Fruit fly (Drosophila melanogaster) whole organism, adult: ENCODE measurements around the gene CG9806.
"Not testable (repeated sequence)": the region's sequence is repeated elsewhere in the genome, so short reads cannot be mapped to it uniquely, and the experiment has no call there.

Experiments
- CG11617 ChIP-seq: fragments of 200-800 bp; sonication (Bioruptor generic); optimal IDR thresholded peaks from 2 replicates; lab custom pipeline; 2017; ENCODE audit warnings: mild to moderate bottlenecking, missing biosample characterization, missing genetic modification reagents, missing genetic modification characterization
- CG12768 ChIP-seq: fragments of 200-800 bp; sonication (Bioruptor generic); optimal IDR thresholded peaks from 2 replicates; lab custom pipeline; 2017; ENCODE audit warnings: missing biosample characterization, missing genetic modification characterization, mild to moderate bottlenecking, moderate library complexity, missing genetic modification reagents
- CG14711 ChIP-seq: fragments of 200-800 bp; sonication (Bioruptor generic); optimal IDR thresholded peaks from 2 replicates; lab custom pipeline; 2018; ENCODE audit warnings: missing biosample characterization, mild to moderate bottlenecking, missing genetic modification characterization, moderate library complexity
- CG1620 ChIP-seq: fragments of 200-800 bp; sonication (Bioruptor generic); optimal IDR thresholded peaks from 2 replicates; lab custom pipeline; 2016; ENCODE audit warnings: missing biosample characterization, missing genetic modification characterization
- CG33017 ChIP-seq: fragments of 200-800 bp; sonication (Bioruptor generic); optimal IDR thresholded peaks from 2 replicates; lab custom pipeline; 2018; ENCODE audit warnings: missing biosample characterization, mild to moderate bottlenecking, missing genetic modification characterization, moderate library complexity
- CG5204 ChIP-seq: fragments of 200-800 bp; sonication (Bioruptor generic); optimal IDR thresholded peaks from 2 replicates; lab custom pipeline; 2016; ENCODE audit warnings: missing biosample characterization, missing genetic modification characterization
- CG7045 ChIP-seq: fragments of 200-800 bp; sonication (Bioruptor generic); optimal IDR thresholded peaks from 2 replicates; lab custom pipeline; 2017; ENCODE audit warnings: missing biosample characterization, mild to moderate bottlenecking, missing genetic modification characterization
- CG7101 ChIP-seq: fragments of 200-800 bp; sonication (Bioruptor generic); optimal IDR thresholded peaks from 2 replicates; lab custom pipeline; 2018; ENCODE audit warnings: missing biosample characterization, mild to moderate bottlenecking, missing genetic modification characterization, moderate library complexity
- Clk ChIP-seq: fragments of 200-800 bp; sonication (Bioruptor generic); optimal IDR thresholded peaks from 2 replicates; lab custom pipeline; 2017; ENCODE audit warnings: missing biosample characterization, missing genetic modification characterization
- Crg-1 ChIP-seq: fragments of 200-800 bp; sonication (Bioruptor generic); optimal IDR thresholded peaks from 2 replicates; lab custom pipeline; 2016; ENCODE audit warnings: missing biosample characterization, missing genetic modification characterization
- Hr96 ChIP-seq: fragments of 200-800 bp; sonication (Bioruptor generic); optimal IDR thresholded peaks from 2 replicates; lab custom pipeline; 2016; ENCODE audit warnings: missing biosample characterization, missing genetic modification characterization
- Mnt ChIP-seq: fragments of 200-800 bp; sonication (Bioruptor generic); optimal IDR thresholded peaks from 2 replicates; lab custom pipeline; 2016; ENCODE audit warnings: missing biosample characterization, mild to moderate bottlenecking, missing genetic modification characterization
- bab1 ChIP-seq: fragments of 200-800 bp; sonication (Bioruptor generic); optimal IDR thresholded peaks from 3 replicates; lab custom pipeline; 2019; ENCODE audit warnings: missing biosample characterization, mild to moderate bottlenecking, missing genetic modification characterization, moderate library complexity
- cic ChIP-seq: fragments of 200-800 bp; sonication (Bioruptor generic); optimal IDR thresholded peaks from 2 replicates; lab custom pipeline; 2017; ENCODE audit warnings: missing biosample characterization, mild to moderate bottlenecking, missing genetic modification characterization, moderate library complexity
- cnc ChIP-seq, 2 experiments: fragments of >200 bp; optimal IDR thresholded peaks; 2 replicates each; lab custom pipeline; 2017
- kay ChIP-seq: fragments of 200-800 bp; sonication (Bioruptor generic); peaks from one replicate; lab custom pipeline; 2016; ENCODE audit warnings: missing biosample characterization, missing genetic modification characterization, borderline replicate concordance
- ovo ChIP-seq: fragments of 200-800 bp; sonication (Bioruptor generic); optimal IDR thresholded peaks from 2 replicates; lab custom pipeline; 2016; ENCODE audit warnings: missing biosample characterization, missing genetic modification characterization
- pad ChIP-seq: fragments of 200-800 bp; sonication (Bioruptor generic); optimal IDR thresholded peaks from 3 replicates; lab custom pipeline; 2017; ENCODE audit warnings: missing biosample characterization, missing genetic modification characterization, mild to moderate bottlenecking, moderate library complexity, missing genetic modification reagents
- tj ChIP-seq: fragments of 200-800 bp; sonication (Bioruptor generic); optimal IDR thresholded peaks from 3 replicates; lab custom pipeline; 2017; ENCODE audit warnings: missing biosample characterization, mild to moderate bottlenecking, missing genetic modification characterization, moderate library complexity
- toe ChIP-seq: fragments of 200-800 bp; sonication (Bioruptor generic); optimal IDR thresholded peaks from 2 replicates; lab custom pipeline; 2016; ENCODE audit warnings: missing biosample characterization, missing genetic modification characterization

Gene CG9806

dm6 chrX:10628874-10629273, 2.0 kb upstream of the CG9806 start:
- TF ChIP-seq bab1 (GFP tag; lab: Kevin White, UChicago) (no peak), CG1620 (GFP tag; lab: Kevin White, UChicago) (no peak), CG12768 (GFP tag; lab: Kevin White, UChicago) (no peak), Mnt (GFP tag; lab: Kevin White, UChicago) (no peak), CG33017 (tag; lab: Kevin White, UChicago) (peak; percentile 9), CG5204 (GFP tag; lab: Kevin White, UChicago) (peak; percentile 46), CG11617 (peak; percentile 12), kay (no peak), ovo (GFP tag; lab: Kevin White, UChicago) (no peak), Crg-1 (GFP tag; lab: Kevin White, UChicago) (no peak), Clk (no peak), CG7045 (peak; percentile 36), cnc (optimal IDR thresholded peaks at IDR 0.05; lab: Kevin White, UChicago) (no peak), cic (GFP tag; lab: Kevin White, UChicago) (no peak), Hr96 (peak; percentile 63), toe (GFP tag; lab: Kevin White, UChicago) (no peak), CG7101 (tag; lab: Kevin White, UChicago) (peak; percentile 43), CG14711 (tag; lab: Kevin White, UChicago) (peak; percentile 35), tj (GFP tag; lab: Kevin White, UChicago) (no peak), pad (GFP tag; lab: Kevin White, UChicago) (peak; percentile 36)

- not testable (repeated sequence) for TF ChIP-seq cnc (optimal IDR thresholded peaks at IDR 0.05; lab: Kevin White, UChicago); cic (GFP tag; lab: Kevin White, UChicago); CG1620 (GFP tag; lab: Kevin White, UChicago)
Observed at dm6 chrX:10623125-10623524, 3.8 kb downstream of the CG9806 start, which contains the start of gene Rab9Db. TSS of gene Rab9Db (minus strand) at chrX:10623225.

- TF ChIP-seq ovo (GFP tag; lab: Kevin White, UChicago) (no peak), toe (GFP tag; lab: Kevin White, UChicago) (no peak), Crg-1 (GFP tag; lab: Kevin White, UChicago) (no peak), CG12768 (GFP tag; lab: Kevin White, UChicago) (no peak), CG11617 (no peak), pad (GFP tag; lab: Kevin White, UChicago) (no peak), CG7045 (no peak), kay (no peak), bab1 (GFP tag; lab: Kevin White, UChicago) (no peak), CG5204 (GFP tag; lab: Kevin White, UChicago) (no peak), cic (GFP tag; lab: Kevin White, UChicago) (no peak), Clk (no peak)
Observed at dm6 chrX:10621202-10621990, 5.5 kb downstream of the CG9806 start.

- TF ChIP-seq tj (GFP tag; lab: Kevin White, UChicago) (peak; percentile 18), toe (GFP tag; lab: Kevin White, UChicago) (peak; percentile 44), Crg-1 (GFP tag; lab: Kevin White, UChicago) (no peak), CG7101 (tag; lab: Kevin White, UChicago) (peak; percentile 73), pad (GFP tag; lab: Kevin White, UChicago) (peak; percentile 45), CG5204 (GFP tag; lab: Kevin White, UChicago) (peak; percentile 59), CG7045 (peak; percentile 63), CG33017 (tag; lab: Kevin White, UChicago) (peak; percentile 55), CG14711 (tag; lab: Kevin White, UChicago) (peak; percentile 41), Clk (peak; percentile 63), bab1 (GFP tag; lab: Kevin White, UChicago) (no peak), Hr96 (peak; percentile 64), CG11617 (peak; percentile 57), CG1620 (GFP tag; lab: Kevin White, UChicago) (no peak), CG12768 (GFP tag; lab: Kevin White, UChicago) (peak; percentile 62)
Observed at dm6 chrX:10620144-10621005, 6.5 kb downstream of the CG9806 start, which contains the start of gene CG43347. TSS of gene CG43347 (minus strand) at chrX:10620190.

dm6 chrX:10618491-10618890, 8.4 kb downstream of the CG9806 start:
- TF ChIP-seq CG33017 (tag; lab: Kevin White, UChicago) (no peak), cic (GFP tag; lab: Kevin White, UChicago) (no peak), pad (GFP tag; lab: Kevin White, UChicago) (no peak), CG14711 (tag; lab: Kevin White, UChicago) (no peak), toe (GFP tag; lab: Kevin White, UChicago) (no peak), Crg-1 (GFP tag; lab: Kevin White, UChicago) (no peak), Hr96 (no peak), CG1620 (GFP tag; lab: Kevin White, UChicago) (no peak), ovo (GFP tag; lab: Kevin White, UChicago) (no peak), tj (GFP tag; lab: Kevin White, UChicago) (no peak), kay (no peak), CG12768 (GFP tag; lab: Kevin White, UChicago) (no peak), CG7101 (tag; lab: Kevin White, UChicago) (no peak), Clk (no peak), Mnt (GFP tag; lab: Kevin White, UChicago) (no peak), CG7045 (no peak), bab1 (GFP tag; lab: Kevin White, UChicago) (no peak), CG5204 (GFP tag; lab: Kevin White, UChicago) (no peak), CG11617 (no peak), cnc (optimal IDR thresholded peaks at IDR 0.05; lab: Kevin White, UChicago) (no peak)
